Worm (Caenorhabditis elegans) whole organism, L2 larva: ENCODE data around the gene nhr-37.
A peak's percentile ranks its signal among the peaks of the same experiment; 100 is the strongest.

Source experiments
- C34F6.9 ChIP-seq: fragments of 150-350 bp; optimal IDR thresholded peaks from 2 replicates; lab custom pipeline; 2014; ENCODE audit warnings: missing biosample characterization, missing genetic modification characterization
- F13H6.1 ChIP-seq: sonication (generic microtip); optimal IDR thresholded peaks from 2 replicates; lab custom pipeline; 2016; ENCODE audit warnings: missing genetic modification characterization, missing compliant biosample characterization
- Y55F3AM.14 ChIP-seq: fragments of 200-800 bp; sonication (Bioruptor generic); optimal IDR thresholded peaks from 2 replicates; lab custom pipeline; 2018; ENCODE audit warnings: mild to moderate bottlenecking, missing genetic modification characterization, missing compliant biosample characterization
- aly-2 ChIP-seq: fragments of 150-350 bp; optimal IDR thresholded peaks from 2 replicates; lab custom pipeline; 2014; ENCODE audit warnings: missing biosample characterization, missing genetic modification characterization
- ama-1 ChIP-seq: fragments of 150-350 bp; optimal IDR thresholded peaks from 2 replicates; lab custom pipeline; 2018; ENCODE audit warnings: inconsistent platforms
- blmp-1 ChIP-seq: sonication (generic microtip); optimal IDR thresholded peaks from 2 replicates; lab custom pipeline; 2017; ENCODE audit warnings: missing genetic modification characterization, mild to moderate bottlenecking, missing compliant biosample characterization, antibody characterized with exemption, moderate library complexity; ENCODE audit not compliant: insufficient read depth
- ceh-16 ChIP-seq: fragments of 150-350 bp; optimal IDR thresholded peaks from 2 replicates; lab custom pipeline; 2014; ENCODE audit warnings: missing biosample characterization, missing genetic modification characterization
- ceh-82 ChIP-seq: fragments of 150-350 bp; optimal IDR thresholded peaks from 2 replicates; lab custom pipeline; 2014; ENCODE audit warnings: missing biosample characterization, missing genetic modification characterization
- crh-2 ChIP-seq: sonication (generic microtip); optimal IDR thresholded peaks from 2 replicates; lab custom pipeline; 2017; ENCODE audit warnings: missing biosample characterization, missing genetic modification characterization
- dmd-4 ChIP-seq: sonication (generic microtip); optimal IDR thresholded peaks from 2 replicates; lab custom pipeline; 2017; ENCODE audit warnings: missing biosample characterization, missing genetic modification characterization
- egl-27 ChIP-seq: sonication (generic microtip); optimal IDR thresholded peaks from 3 replicates; lab custom pipeline; 2017; ENCODE audit warnings: missing biosample characterization, missing genetic modification reagents, missing genetic modification characterization
- elt-1 ChIP-seq: fragments of 150-350 bp; optimal IDR thresholded peaks from 2 replicates; lab custom pipeline; 2014; ENCODE audit warnings: missing biosample characterization, missing genetic modification characterization
- fos-1 ChIP-seq: fragments of 150-350 bp; optimal IDR thresholded peaks from 2 replicates; lab custom pipeline; 2014; ENCODE audit warnings: missing biosample characterization, missing genetic modification characterization
- gmeb-1 ChIP-seq: fragments of 150-350 bp; optimal IDR thresholded peaks from 2 replicates; lab custom pipeline; 2014; ENCODE audit warnings: missing biosample characterization, missing genetic modification characterization
- lin-11 ChIP-seq: fragments of 150-350 bp; sonication (generic microtip); optimal IDR thresholded peaks from 2 replicates; lab custom pipeline; 2014; ENCODE audit warnings: missing biosample characterization, missing genetic modification characterization, inconsistent platforms, mixed read lengths
- lin-13 ChIP-seq: fragments of 150-350 bp; optimal IDR thresholded peaks from 2 replicates; lab custom pipeline; 2014; ENCODE audit warnings: missing biosample characterization, missing genetic modification reagents, missing genetic modification characterization
- lin-39 ChIP-seq: fragments of 150-350 bp; optimal IDR thresholded peaks from 2 replicates; lab custom pipeline; 2014; ENCODE audit warnings: missing biosample characterization, missing genetic modification reagents, missing genetic modification characterization
- lsy-2 ChIP-seq, 2 experiments: fragments of 150-350 bp in 1 of 2; sonication (generic microtip) in 1 of 2; optimal IDR thresholded peaks; 2 replicates each; lab custom pipeline; 2014 to 2017; ENCODE audit warnings: missing biosample characterization in 2 of 2, missing genetic modification characterization in 2 of 2
- mab-5 ChIP-seq: fragments of 150-350 bp; optimal IDR thresholded peaks from 2 replicates; lab custom pipeline; 2014; ENCODE audit warnings: missing biosample characterization, missing genetic modification characterization
- mdl-1 ChIP-seq, 2 experiments: fragments of 150-350 bp in 1 of 2; sonication (generic microtip) in 1 of 2; optimal IDR thresholded peaks; 2 replicates each; lab custom pipeline; 2017; ENCODE audit warnings: missing biosample characterization in 2 of 2, missing genetic modification characterization in 2 of 2
- nhr-10 ChIP-seq: sonication (generic microtip); optimal IDR thresholded peaks from 2 replicates; lab custom pipeline; 2017; ENCODE audit warnings: missing biosample characterization, missing genetic modification characterization
- nhr-12 ChIP-seq: fragments of 150-350 bp; optimal IDR thresholded peaks from 2 replicates; lab custom pipeline; 2014; ENCODE audit warnings: missing biosample characterization, missing genetic modification characterization
- nhr-129 ChIP-seq: fragments of 150-350 bp; optimal IDR thresholded peaks from 2 replicates; lab custom pipeline; 2014; ENCODE audit warnings: missing biosample characterization, missing genetic modification characterization
- nhr-21 ChIP-seq: fragments of 150-350 bp; optimal IDR thresholded peaks from 2 replicates; lab custom pipeline; 2014; ENCODE audit warnings: missing biosample characterization, missing genetic modification characterization
- nhr-23 ChIP-seq: fragments of 150-350 bp; optimal IDR thresholded peaks from 2 replicates; lab custom pipeline; 2014; ENCODE audit warnings: missing biosample characterization, missing genetic modification reagents, missing genetic modification characterization
- nhr-237 ChIP-seq: fragments of 150-350 bp; optimal IDR thresholded peaks from 2 replicates; lab custom pipeline; 2014; ENCODE audit warnings: missing biosample characterization, missing genetic modification characterization
- nhr-25 ChIP-seq: fragments of 150-350 bp; sonication (generic microtip); optimal IDR thresholded peaks from 3 replicates; lab custom pipeline; 2014; ENCODE audit warnings: missing biosample characterization, missing genetic modification characterization
- nhr-6 ChIP-seq: fragments of 150-350 bp; optimal IDR thresholded peaks from 2 replicates; lab custom pipeline; 2014; ENCODE audit warnings: missing biosample characterization, missing genetic modification characterization
- nhr-77 ChIP-seq: fragments of 150-350 bp; optimal IDR thresholded peaks from 2 replicates; lab custom pipeline; 2014; ENCODE audit warnings: missing biosample characterization, missing genetic modification characterization
- sem-4 ChIP-seq: fragments of 150-350 bp; optimal IDR thresholded peaks from 2 replicates; lab custom pipeline; 2014; ENCODE audit warnings: missing biosample characterization, missing genetic modification reagents, missing genetic modification characterization
- sma-3 ChIP-seq: sonication (generic microtip); optimal IDR thresholded peaks from 2 replicates; lab custom pipeline; 2016; ENCODE audit warnings: missing genetic modification reagents, missing genetic modification characterization, missing compliant biosample characterization
- sma-9 ChIP-seq, 2 experiments: fragments of 150-350 bp in 1 of 2; sonication (generic microtip) in 1 of 2; optimal IDR thresholded peaks; 2 replicates each; lab custom pipeline; 2014 to 2016; ENCODE audit warnings: missing genetic modification characterization in 2 of 2, mild to moderate bottlenecking in 1 of 2, missing biosample characterization in 1 of 2, missing compliant biosample characterization in 1 of 2, missing genetic modification reagents in 1 of 2, moderate library complexity in 1 of 2
- snpc-4 ChIP-seq: fragments of 150-350 bp; optimal IDR thresholded peaks from 2 replicates; lab custom pipeline; 2014; ENCODE audit warnings: missing biosample characterization, missing genetic modification characterization
- unc-39 ChIP-seq: fragments of 150-350 bp; optimal IDR thresholded peaks from 2 replicates; lab custom pipeline; 2014; ENCODE audit warnings: missing biosample characterization, missing genetic modification characterization
- unc-55 ChIP-seq: fragments of 150-350 bp; sonication (generic microtip); optimal IDR thresholded peaks from 3 replicates; lab custom pipeline; 2014; ENCODE audit warnings: missing biosample characterization, missing genetic modification reagents, missing genetic modification characterization
- unc-62 ChIP-seq: fragments of 150-350 bp; optimal IDR thresholded peaks from 2 replicates; lab custom pipeline; 2014; ENCODE audit warnings: missing biosample characterization, missing genetic modification reagents, missing genetic modification characterization
- zag-1 ChIP-seq: fragments of 150-350 bp; optimal IDR thresholded peaks from 2 replicates; lab custom pipeline; 2014; ENCODE audit warnings: missing biosample characterization, missing genetic modification characterization
- ztf-4 ChIP-seq: fragments of 150-350 bp; optimal IDR thresholded peaks from 2 replicates; lab custom pipeline; 2014; ENCODE audit warnings: missing biosample characterization, missing genetic modification characterization

The nhr-37 gene

DNA sequence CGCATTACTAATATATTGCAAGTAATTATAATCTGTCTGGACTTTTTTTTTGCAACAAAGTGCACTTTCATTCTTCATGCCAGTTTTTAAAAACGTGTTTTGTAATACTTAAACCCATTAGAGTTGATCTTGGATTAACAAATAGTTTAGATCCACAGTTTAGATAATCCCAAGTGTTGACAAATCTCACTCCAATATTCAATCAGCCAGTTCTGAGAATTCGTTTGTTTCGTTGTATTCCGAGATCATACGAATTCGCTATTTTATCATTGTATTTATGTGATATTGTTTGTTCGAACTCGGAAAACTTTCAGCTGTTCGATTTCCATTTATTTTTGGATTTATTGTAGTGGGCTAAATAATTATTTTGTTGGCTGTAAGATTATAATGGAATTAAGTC, 23.8 kb downstream of the nhr-37 start:
- peak; percentile 30 for TF ChIP-seq sma-9 (GFP tag; optimal IDR thresholded peaks at IDR 0.05; lab: Kevin White, UChicago)
- no peak for TF ChIP-seq sma-9 (tag; optimal IDR thresholded peaks at IDR 0.05; lab: Kevin White, UChicago)
- TF ChIP-seq mab-5 (tag; lab: Kevin White, UChicago), result no peak
- TF ChIP-seq, all 48 proteins: peak for 1

DNA sequence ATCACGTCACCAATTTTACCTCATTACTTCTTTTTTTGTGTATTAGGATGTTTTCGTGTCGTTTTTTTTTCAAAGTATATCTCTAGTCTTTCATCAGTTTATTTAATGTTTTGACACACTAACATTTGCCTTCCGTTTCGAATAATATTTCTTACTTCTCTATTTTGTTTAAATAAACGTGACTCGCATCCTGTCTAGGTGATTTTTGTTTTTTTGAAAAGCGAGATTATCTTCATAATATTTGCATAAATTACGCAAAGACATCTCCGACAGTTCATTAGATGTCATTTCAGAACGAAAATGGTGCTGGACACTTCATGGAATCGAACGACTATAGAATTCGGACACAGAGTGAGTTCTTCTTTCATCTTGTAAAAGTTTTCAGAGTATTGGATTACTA, 27.3 kb downstream of the nhr-37 start, which contains the start of gene T10H9.1:
T10H9.1 (plus strand) TSS at position 301 of the 400 bp plus-strand sequence.
- TF ChIP-seq sma-3 (GFP tag; lab: Kevin White, UChicago) (no peak), F13H6.1 (tag; lab: Kevin White, UChicago) (no peak), blmp-1 (no peak), unc-62 (GFP tag; lab: Kevin White, UChicago) (no peak), unc-39 (tag; lab: Kevin White, UChicago) (no peak), nhr-23 (tag; lab: Kevin White, UChicago) (no peak), nhr-25 (tag; lab: Kevin White, UChicago) (no peak), C34F6.9 (tag; lab: Kevin White, UChicago) (no peak), elt-1 (no peak), egl-27 (tag; lab: Kevin White, UChicago) (no peak)

DNA sequence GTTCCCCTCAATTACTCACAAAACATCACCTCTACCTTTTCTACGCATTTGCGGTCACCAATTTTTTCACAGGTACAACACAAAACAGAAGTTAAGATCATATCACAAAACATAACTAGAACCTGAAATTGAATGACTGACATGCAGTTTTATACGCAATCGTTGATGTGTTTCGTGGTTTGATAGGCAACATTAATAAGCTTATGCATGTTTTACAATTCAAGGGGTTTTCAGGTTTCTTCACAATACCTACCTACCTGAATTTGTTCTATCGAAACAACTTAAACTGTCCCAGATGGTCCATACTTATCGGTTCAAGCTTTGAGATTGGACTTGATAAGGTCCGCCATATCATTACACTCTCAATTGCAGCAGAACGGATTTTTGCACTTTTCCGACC, 28.5 kb downstream of the nhr-37 start:
- no peak for TF ChIP-seq nhr-12 (tag; lab: Kevin White, UChicago)
- TF ChIP-seq lsy-2 (tag; optimal IDR thresholded peaks at IDR 0.05; lab: Kevin White, UChicago), result no peak
- no peak for TF ChIP-seq sma-9 (GFP tag; optimal IDR thresholded peaks at IDR 0.05; lab: Kevin White, UChicago)
- TF ChIP-seq sma-9 (tag; optimal IDR thresholded peaks at IDR 0.05; lab: Kevin White, UChicago), result no peak
- no peak for TF ChIP-seq zag-1 (tag; lab: Kevin White, UChicago)
- no peak for TF ChIP-seq lin-11
- no peak for TF ChIP-seq ceh-16
- TF ChIP-seq nhr-6 (tag; lab: Kevin White, UChicago), result no peak
- no peak for TF ChIP-seq nhr-77

DNA sequence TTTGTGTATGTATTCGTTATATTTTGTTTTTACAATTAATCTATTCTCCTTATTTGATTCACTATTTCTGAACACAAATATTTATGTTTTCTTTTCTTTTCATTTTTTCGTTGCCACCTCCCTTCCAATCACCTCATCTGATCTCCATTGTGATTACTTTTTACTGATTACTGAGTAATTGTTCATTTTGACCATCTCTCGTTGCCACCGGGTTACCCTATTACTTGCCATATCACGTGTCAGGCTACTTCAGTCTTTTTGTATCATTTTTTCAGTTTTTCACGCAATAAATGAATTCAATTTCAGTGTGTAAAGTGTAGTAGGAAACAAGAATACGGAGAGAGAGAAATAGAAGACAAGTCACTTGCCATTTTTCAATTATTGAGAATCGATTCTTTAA, 30.1 kb downstream of the nhr-37 start, which contains the start of gene T10H9.8:
T10H9.8 (plus strand) TSS at position 301 of the 400 bp plus-strand sequence.
- no peak for TF ChIP-seq lin-39 (tag; lab: Kevin White, UChicago)
- TF ChIP-seq Y55F3AM.14, result no peak
- TF ChIP-seq fos-1 (tag; lab: Kevin White, UChicago), result no peak

DNA sequence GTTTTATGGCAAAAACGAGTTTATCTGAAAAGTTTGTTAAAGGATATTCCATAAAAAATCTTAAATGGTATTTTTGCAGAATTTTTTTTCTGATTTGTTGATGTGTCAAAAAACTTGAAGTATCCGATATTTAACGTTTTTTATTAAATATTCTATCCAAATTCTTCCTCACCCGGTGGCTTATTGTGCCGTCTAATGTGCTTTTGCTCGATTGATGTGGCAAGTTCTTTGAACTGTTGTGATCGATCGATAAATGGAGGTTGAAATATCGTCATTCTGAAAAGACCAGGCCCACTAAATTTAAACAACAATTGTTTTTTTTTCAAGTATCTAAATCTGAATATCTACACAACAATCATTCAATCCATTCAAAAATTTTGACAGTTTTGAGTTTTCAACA, 33.2 kb downstream of the nhr-37 start, which contains the start of gene syx-18:
syx-18 (minus strand) TSS at position 276 of the 400 bp plus-strand sequence.
- TF ChIP-seq aly-2 (tag; lab: Kevin White, UChicago) (no peak), lin-13 (GFP tag; lab: Kevin White, UChicago) (peak; percentile 19), crh-2 (no peak), sem-4 (peak; percentile 25), nhr-25 (tag; lab: Kevin White, UChicago) (peak; percentile 6)

DNA sequence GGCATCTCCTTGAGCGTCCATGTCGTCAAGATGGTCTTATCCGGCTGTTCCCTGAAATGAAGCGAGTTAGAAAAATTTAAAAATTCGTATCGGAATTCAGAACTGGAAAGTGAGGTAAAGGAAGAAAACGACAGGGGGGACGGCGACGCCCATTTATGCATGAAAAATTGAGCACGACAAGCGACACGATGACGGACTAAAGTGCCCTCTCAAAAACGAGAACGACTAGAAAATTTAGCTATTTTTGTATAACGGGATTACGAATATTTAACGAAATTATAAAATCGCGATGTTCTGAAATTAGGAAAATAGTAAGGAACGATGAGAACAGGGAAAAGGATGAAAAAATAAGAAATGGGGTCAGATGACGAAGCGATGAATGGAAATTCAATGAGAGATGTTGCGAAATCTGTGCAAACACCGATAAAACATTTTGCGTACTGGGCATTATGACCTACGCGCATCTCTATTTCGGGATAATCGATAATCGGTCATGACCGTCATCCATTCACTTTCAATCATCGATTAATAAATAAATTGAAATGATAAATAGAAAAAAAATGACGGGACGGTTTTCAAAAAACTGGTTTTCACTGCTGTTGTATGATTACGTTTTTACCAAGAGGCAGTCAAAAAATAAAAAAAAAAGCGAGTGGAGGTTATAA, 34.6 kb downstream of the nhr-37 start, which contains the start of gene snb-1:
snb-1 (minus strand) TSS at position 51 of the 665 bp plus-strand sequence.
- TF ChIP-seq lsy-2 (tag; optimal IDR thresholded peaks at IDR 0.05; lab: Kevin White, UChicago), result peak; percentile 54 to 80
- TF ChIP-seq lin-13 (GFP tag; lab: Kevin White, UChicago), result peak; percentile 34
- no peak for TF ChIP-seq nhr-237
- peak; percentile 32 for TF ChIP-seq F13H6.1 (tag; lab: Kevin White, UChicago)
- TF ChIP-seq ztf-4, result no peak
- peak; percentile 38 for TF ChIP-seq sem-4
- peak; percentile 78 for TF ChIP-seq nhr-25 (tag; lab: Kevin White, UChicago)
- peak; percentile 82 for TF ChIP-seq unc-55 (GFP tag; lab: Kevin White, UChicago)
- TF ChIP-seq elt-1, result no peak
- no peak for TF ChIP-seq mdl-1 (tag; optimal IDR thresholded peaks at IDR 0.05; lab: Kevin White, UChicago)
- TF ChIP-seq snpc-4 (tag; lab: Kevin White, UChicago), result no peak
- peak; percentile 72 for TF ChIP-seq sma-3 (GFP tag; lab: Kevin White, UChicago)
- no peak for TF ChIP-seq ceh-16
- TF ChIP-seq sma-9 (GFP tag; optimal IDR thresholded peaks at IDR 0.05; lab: Kevin White, UChicago), result peak; percentile 73
- TF ChIP-seq sma-9 (tag; optimal IDR thresholded peaks at IDR 0.05; lab: Kevin White, UChicago), result no peak
- TF ChIP-seq crh-2, result peak; percentile 81
- TF ChIP-seq nhr-10 (tag; lab: Kevin White, UChicago), result no peak
- peak; percentile 51 for TF ChIP-seq fos-1 (tag; lab: Kevin White, UChicago)
- no peak for TF ChIP-seq unc-39 (tag; lab: Kevin White, UChicago)
- TF ChIP-seq unc-62 (GFP tag; lab: Kevin White, UChicago), result no peak
- peak; percentile 81 for TF ChIP-seq C34F6.9 (tag; lab: Kevin White, UChicago)
- TF ChIP-seq gmeb-1 (tag; lab: Kevin White, UChicago), result peak; percentile 66
- TF ChIP-seq dmd-4 (tag; lab: Kevin White, UChicago), result no peak
- peak; percentile 87 for TF ChIP-seq blmp-1
- peak; percentile 11 for TF ChIP-seq ama-1 (lab: Kevin White, UChicago)
- peak; percentile 82 for TF ChIP-seq nhr-129 (tag; lab: Kevin White, UChicago)
- TF ChIP-seq nhr-21 (tag; lab: Kevin White, UChicago), result peak; percentile 62
- no peak for TF ChIP-seq nhr-77
- TF ChIP-seq mab-5 (tag; lab: Kevin White, UChicago), result peak; percentile 23
- TF ChIP-seq egl-27 (tag; lab: Kevin White, UChicago), result peak; percentile 12
- TF ChIP-seq ceh-82 (tag; lab: Kevin White, UChicago), result peak; percentile 87
